Worm (Caenorhabditis elegans) whole organism, L4/young adult: Measurements from ENCODE around the gene srw-103.

ENCODE experiments used
- W03F9.2 ChIP-seq: fragments of 150-350 bp; optimal IDR thresholded peaks from 2 replicates; lab custom pipeline; 2014; ENCODE audit warnings: missing biosample characterization, missing genetic modification characterization
- dao-5 ChIP-seq: sonication (generic microtip); optimal IDR thresholded peaks from 2 replicates; lab custom pipeline; 2016; ENCODE audit warnings: missing genotype, missing genetic modification characterization, moderate library complexity, missing compliant biosample characterization

The srw-103 gene

DNA sequence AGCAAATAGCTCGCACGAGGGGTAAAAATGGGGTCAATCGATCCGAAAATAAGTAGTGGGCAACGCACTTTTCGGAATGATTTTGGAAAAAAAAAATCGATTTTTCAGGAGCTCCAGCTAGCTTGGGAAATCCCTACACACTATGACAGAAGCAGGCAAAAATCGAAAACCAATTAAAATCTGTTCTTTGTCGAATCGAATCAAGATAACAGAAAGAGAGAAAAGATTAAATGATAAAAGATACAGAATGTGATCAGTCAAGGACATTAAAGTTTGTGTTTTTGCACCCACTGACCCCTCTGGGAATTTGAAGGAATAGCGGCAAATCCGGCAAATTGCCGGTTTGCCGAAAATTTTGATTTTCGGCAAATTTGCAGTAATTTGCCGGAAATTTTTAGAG is 50.4 kb downstream of the srw-103 start:
- no peak for TF ChIP-seq dao-5 (tag; lab: Kevin White, UChicago)
- no peak for TF ChIP-seq W03F9.2 (tag; lab: Kevin White, UChicago)
